Worm (Caenorhabditis elegans) whole organism, young adult: ENCODE measurements around the gene pho-11.

Source experiments
- B0035.1 ChIP-seq: sonication (generic microtip); optimal IDR thresholded peaks from 2 replicates; lab custom pipeline; 2016; ENCODE audit warnings: missing genetic modification characterization, mild to moderate bottlenecking, missing compliant biosample characterization, missing genotype, missing genetic modification reagents
- B0336.3 ChIP-seq: fragments of 200-800 bp; sonication (Bioruptor generic); IDR thresholded peaks from 2 replicates; pipeline ENCODE4 v1.3.6; 2022; ENCODE audit warnings: missing genetic modification characterization, missing compliant biosample characterization
- F22D6.2 ChIP-seq: sonication (generic microtip); optimal IDR thresholded peaks from 2 replicates; lab custom pipeline; 2016; ENCODE audit warnings: mild to moderate bottlenecking, missing genetic modification characterization, missing compliant biosample characterization
- F39B2.1 ChIP-seq: fragments of 200-800 bp; sonication (Bioruptor generic); IDR thresholded peaks from 2 replicates; pipeline ENCODE4 v1.3.6; 2022; ENCODE audit warnings: missing genetic modification reagents, missing genetic modification characterization, missing compliant biosample characterization
- T07F8.4 ChIP-seq: sonication (generic microtip); optimal IDR thresholded peaks from 2 replicates; lab custom pipeline; 2016; ENCODE audit warnings: mild to moderate bottlenecking, missing genetic modification characterization, moderate library complexity, missing compliant biosample characterization
- Y53G8AR.9 ChIP-seq: fragments of 200-800 bp; sonication (Bioruptor generic); conservative IDR thresholded peaks from 2 replicates; pipeline ENCODE4 v1.3.6; 2022; ENCODE audit warnings: missing genetic modification reagents, missing genetic modification characterization, missing compliant biosample characterization
- Y56A3A.18 ChIP-seq: fragments of 200-800 bp; sonication (Bioruptor generic); IDR thresholded peaks from 2 replicates; pipeline ENCODE4 v1.3.6; 2022; ENCODE audit warnings: missing genetic modification reagents, missing genetic modification characterization, missing compliant biosample characterization
- ZK185.1 ChIP-seq: sonication (generic microtip); optimal IDR thresholded peaks from 2 replicates; lab custom pipeline; 2016; ENCODE audit warnings: mild to moderate bottlenecking, missing genetic modification characterization, missing compliant biosample characterization; ENCODE audit not compliant: poor library complexity, severe bottlenecking
- ama-1 ChIP-seq, 3 experiments: fragments of 150-350 bp in 1 of 3; sonication (generic microtip) in 2 of 3; optimal IDR thresholded peaks; 2 replicates each; lab custom pipeline; 2014 to 2018; ENCODE audit warnings: missing biosample characterization in 2 of 3, missing genetic modification characterization in 2 of 3, missing genetic modification reagents in 2 of 3
- aptf-2 ChIP-seq: fragments of 200-800 bp; sonication (Bioruptor generic); conservative IDR thresholded peaks from 2 replicates; pipeline ENCODE4 v1.3.6; 2022; ENCODE audit warnings: missing genetic modification reagents, missing genetic modification characterization, missing compliant biosample characterization
- attf-3 ChIP-seq: fragments of 200-800 bp; sonication (Bioruptor generic); conservative IDR thresholded peaks from 2 replicates; pipeline ENCODE4 v1.3.6; 2022; ENCODE audit warnings: missing genetic modification reagents, missing genetic modification characterization, missing compliant biosample characterization
- ceh-27 ChIP-seq: fragments of 200-800 bp; sonication (Bioruptor generic); optimal IDR thresholded peaks from 2 replicates; lab custom pipeline; 2018; ENCODE audit warnings: mild to moderate bottlenecking, missing genetic modification characterization, moderate library complexity, missing compliant biosample characterization
- ceh-40 ChIP-seq: fragments of 200-800 bp; sonication (Bioruptor generic); IDR thresholded peaks from 2 replicates; pipeline ENCODE4 v1.3.6; 2022; ENCODE audit warnings: missing genetic modification characterization, missing compliant biosample characterization
- dpff-1 ChIP-seq: sonication (generic microtip); optimal IDR thresholded peaks from 2 replicates; lab custom pipeline; 2017; ENCODE audit warnings: mild to moderate bottlenecking, missing genetic modification characterization, missing compliant biosample characterization
- dpl-1 ChIP-seq: fragments of 150-350 bp; optimal IDR thresholded peaks from 2 replicates; lab custom pipeline; 2014; ENCODE audit warnings: missing biosample characterization, missing genetic modification reagents, missing genetic modification characterization
- efl-1 ChIP-seq: fragments of 150-350 bp; optimal IDR thresholded peaks from 2 replicates; lab custom pipeline; 2014; ENCODE audit warnings: missing biosample characterization, missing genetic modification reagents, missing genetic modification characterization
- egrh-3 ChIP-seq: fragments of 200-800 bp; sonication (Bioruptor generic); IDR thresholded peaks from 2 replicates; pipeline ENCODE4 v1.3.6; 2022; ENCODE audit warnings: missing genetic modification reagents, missing genetic modification characterization, missing compliant biosample characterization
- fkh-3 ChIP-seq: sonication (generic microtip); optimal IDR thresholded peaks from 2 replicates; lab custom pipeline; 2016; ENCODE audit warnings: mild to moderate bottlenecking, missing genetic modification characterization, missing compliant biosample characterization
- hlh-12 ChIP-seq: sonication (generic microtip); optimal IDR thresholded peaks from 2 replicates; lab custom pipeline; 2016; ENCODE audit warnings: missing genetic modification characterization, missing compliant biosample characterization
- hmg-20 ChIP-seq: fragments of 200-800 bp; sonication (Bioruptor generic); IDR thresholded peaks from 2 replicates; pipeline ENCODE4 v1.3.6; 2022; ENCODE audit warnings: missing genetic modification reagents, missing genetic modification characterization, missing compliant biosample characterization
- let-526 ChIP-seq: fragments of 200-800 bp; sonication (Bioruptor generic); IDR thresholded peaks from 2 replicates; pipeline ENCODE4 v1.3.6; 2022; ENCODE audit warnings: missing genetic modification reagents, missing genetic modification characterization, missing compliant biosample characterization
- let-607 ChIP-seq, 2 experiments: fragments of 200-800 bp in 1 of 2; sonication (Bioruptor generic) in 1 of 2; sonication (generic microtip) in 1 of 2; optimal IDR thresholded peaks; 2 replicates each; lab custom pipeline; 2016 to 2018; ENCODE audit warnings: mild to moderate bottlenecking in 2 of 2, missing compliant biosample characterization in 2 of 2, missing genetic modification characterization in 2 of 2, moderate library complexity in 2 of 2, missing genotype in 1 of 2
- lin-54 ChIP-seq: fragments of 200-800 bp; sonication (Bioruptor generic); optimal IDR thresholded peaks from 2 replicates; lab custom pipeline; 2018; ENCODE audit warnings: mild to moderate bottlenecking, missing genetic modification characterization, missing compliant biosample characterization
- lir-1 ChIP-seq: fragments of 200-800 bp; sonication (Bioruptor generic); conservative IDR thresholded peaks from 2 replicates; pipeline ENCODE4 v1.3.6; 2022; ENCODE audit warnings: missing genetic modification reagents, missing genetic modification characterization, missing compliant biosample characterization
- lsy-27 ChIP-seq: sonication (generic microtip); optimal IDR thresholded peaks from 2 replicates; lab custom pipeline; 2017; ENCODE audit warnings: missing genetic modification characterization, mild to moderate bottlenecking, missing compliant biosample characterization, antibody characterized with exemption, missing genotype, borderline replicate concordance; ENCODE audit not compliant: insufficient read depth
- madf-10 ChIP-seq: sonication (generic microtip); optimal IDR thresholded peaks from 2 replicates; lab custom pipeline; 2016; ENCODE audit warnings: mild to moderate bottlenecking, missing genetic modification characterization, missing compliant biosample characterization
- madf-3 ChIP-seq: fragments of 200-800 bp; sonication (Bioruptor generic); IDR thresholded peaks from 2 replicates; pipeline ENCODE4 v1.3.6; 2022; ENCODE audit warnings: missing genetic modification reagents, missing genetic modification characterization, missing compliant biosample characterization
- madf-6 ChIP-seq: fragments of 200-800 bp; sonication (Bioruptor generic); IDR thresholded peaks from 2 replicates; pipeline ENCODE4 v1.3.6; 2022; ENCODE audit warnings: missing genetic modification reagents, missing genetic modification characterization, missing compliant biosample characterization
- madf-8 ChIP-seq: fragments of 200-800 bp; sonication (Bioruptor generic); conservative IDR thresholded peaks from 2 replicates; pipeline ENCODE4 v1.3.6; 2022; ENCODE audit warnings: missing genetic modification reagents, missing genetic modification characterization, missing compliant biosample characterization
- mes-4 ChIP-seq: sonication (generic microtip); optimal IDR thresholded peaks from 2 replicates; lab custom pipeline; 2016; ENCODE audit warnings: missing genotype, missing genetic modification characterization, missing compliant biosample characterization
- nfya-1 ChIP-seq: sonication (generic microtip); optimal IDR thresholded peaks from 2 replicates; lab custom pipeline; 2017; ENCODE audit warnings: antibody characterized with exemption, missing compliant biosample characterization, missing genetic modification characterization, borderline replicate concordance; ENCODE audit not compliant: insufficient read depth
- nhr-179 ChIP-seq: sonication (generic microtip); optimal IDR thresholded peaks from 2 replicates; lab custom pipeline; 2016; ENCODE audit warnings: mild to moderate bottlenecking, missing genetic modification characterization, missing compliant biosample characterization
- nhr-80 ChIP-seq: sonication (generic microtip); optimal IDR thresholded peaks from 2 replicates; lab custom pipeline; 2016; ENCODE audit warnings: missing genetic modification characterization, missing compliant biosample characterization
- nhr-90 ChIP-seq: sonication (generic microtip); optimal IDR thresholded peaks from 2 replicates; lab custom pipeline; 2016; ENCODE audit warnings: missing genotype, mild to moderate bottlenecking, missing genetic modification characterization, missing compliant biosample characterization
- pha-4 ChIP-seq: fragments of 150-350 bp; sonication (generic microtip); optimal IDR thresholded peaks from 2 replicates; lab custom pipeline; 2014; ENCODE audit warnings: missing biosample characterization, missing genetic modification reagents, missing genetic modification characterization
- repo-1 ChIP-seq: sonication (generic microtip); optimal IDR thresholded peaks from 2 replicates; lab custom pipeline; 2017; ENCODE audit warnings: mild to moderate bottlenecking, missing genetic modification characterization, missing compliant biosample characterization
- snpc-1.3 ChIP-seq: sonication (generic microtip); optimal IDR thresholded peaks from 2 replicates; lab custom pipeline; 2017; ENCODE audit warnings: missing genetic modification characterization, mild to moderate bottlenecking, missing compliant biosample characterization, antibody characterized with exemption, moderate library complexity, missing genotype, missing genetic modification reagents; ENCODE audit not compliant: insufficient read depth
- sptf-2 ChIP-seq: fragments of 200-800 bp; sonication (Bioruptor generic); optimal IDR thresholded peaks from 2 replicates; lab custom pipeline; 2018; ENCODE audit warnings: mild to moderate bottlenecking, missing genetic modification characterization, missing compliant biosample characterization
- tlf-1 ChIP-seq: fragments of 200-800 bp; sonication (Bioruptor generic); optimal IDR thresholded peaks from 2 replicates; lab custom pipeline; 2018; ENCODE audit warnings: mild to moderate bottlenecking, missing genetic modification characterization, missing compliant biosample characterization
- unc-62 ChIP-seq: fragments of 150-350 bp; optimal IDR thresholded peaks from 2 replicates; lab custom pipeline; 2014; ENCODE audit warnings: missing biosample characterization, missing genetic modification reagents, missing genetic modification characterization
- zfh-2 ChIP-seq: fragments of 200-800 bp; sonication (Bioruptor generic); conservative IDR thresholded peaks from 2 replicates; pipeline ENCODE4 v1.3.6; 2022; ENCODE audit warnings: missing genetic modification reagents, missing genetic modification characterization, missing compliant biosample characterization
- ztf-25 ChIP-seq: fragments of 200-800 bp; sonication (Bioruptor generic); IDR thresholded peaks from 2 replicates; pipeline ENCODE4 v1.3.6; 2022; ENCODE audit warnings: missing genetic modification reagents, missing genetic modification characterization, missing compliant biosample characterization

The pho-11 gene

ce11 chrII:9886216-9886615 is 45.4 kb upstream of the pho-11 start, which contains the start of gene algn-8 (continued):
- no peak for TF ChIP-seq dpff-1 (tag; lab: Kevin White, UChicago)
- TF ChIP-seq lin-54 (GFP tag; lab: Kevin White, UChicago) = no peak
- TF ChIP-seq tlf-1 (GFP tag; lab: Kevin White, UChicago) = peak; percentile 3
- peak; percentile 67 for TF ChIP-seq repo-1 (tag; lab: Kevin White, UChicago)
- no peak for TF ChIP-seq nhr-90 (tag; lab: Kevin White, UChicago)
- peak; percentile 62 for TF ChIP-seq B0336.3 (GFP tag; lab: Robert Waterston, UW)
- no peak for TF ChIP-seq lir-1
- TF ChIP-seq B0035.1 (tag; lab: Kevin White, UChicago) = no peak

ce11 chrII:9888549-9888948 is 43.1 kb upstream of the pho-11 start:
- TF ChIP-seq dpff-1 (tag; lab: Kevin White, UChicago) (no peak), pha-4 (tag; lab: Kevin White, UChicago) (no peak), nhr-179 (tag; lab: Kevin White, UChicago) (no peak), zfh-2 (GFP tag; lab: Robert Waterston, UW) (no peak), hmg-20 (GFP tag; lab: Robert Waterston, UW) (no peak), nhr-80 (tag; lab: Kevin White, UChicago) (no peak), sptf-2 (GFP tag; lab: Kevin White, UChicago) (no peak), snpc-1.3 (no peak), Y56A3A.18 (GFP tag; lab: Robert Waterston, UW) (no peak)

- no peak for TF ChIP-seq F22D6.2
- peak in 1 of 2 experiments; percentile 7 for TF ChIP-seq let-607 (tag; optimal IDR thresholded peaks at IDR 0.05; lab: Kevin White, UChicago)
- no peak for TF ChIP-seq snpc-1.3
- TF ChIP-seq nhr-80 (tag; lab: Kevin White, UChicago) = no peak
- no peak for TF ChIP-seq sptf-2 (GFP tag; lab: Kevin White, UChicago)
- TF ChIP-seq mes-4 (tag; lab: Kevin White, UChicago) = no peak
- no peak for TF ChIP-seq let-526 (GFP tag; lab: Robert Waterston, UW)
- TF ChIP-seq hlh-12 (tag; lab: Kevin White, UChicago) = no peak
- TF ChIP-seq nhr-179 (tag; lab: Kevin White, UChicago) = no peak
- TF ChIP-seq ztf-25 = 0 out of 2 replicates have a peak, but pooled peaks have one; percentile 56
- TF ChIP-seq Y53G8AR.9 (GFP tag; lab: Robert Waterston, UW) = no peak
- TF ChIP-seq dpl-1 (GFP tag; lab: Kevin White, UChicago) = no peak
- no peak for TF ChIP-seq aptf-2 (GFP tag; lab: Robert Waterston, UW)
- no peak for TF ChIP-seq madf-8 (GFP tag; lab: Robert Waterston, UW)
- no peak for TF ChIP-seq lsy-27 (tag; lab: Kevin White, UChicago)
- TF ChIP-seq Y56A3A.18 (GFP tag; lab: Robert Waterston, UW) = 0 out of 2 replicates have a peak, but pooled peaks have one; percentile 52
- no peak for TF ChIP-seq nfya-1 (tag; lab: Kevin White, UChicago)
- TF ChIP-seq lir-1 = no peak
- TF ChIP-seq dpff-1 (tag; lab: Kevin White, UChicago) = no peak
- TF ChIP-seq madf-3 (GFP tag; lab: Robert Waterston, UW) = no peak
- peak; percentile 26; the same call in 1 of the 2 replicates for TF ChIP-seq madf-6
- no peak for TF ChIP-seq attf-3 (GFP tag; lab: Robert Waterston, UW)
- no peak for TF ChIP-seq efl-1 (GFP tag; lab: Kevin White, UChicago)
- TF ChIP-seq madf-10 (tag; lab: Kevin White, UChicago) = no peak
- TF ChIP-seq ceh-40 (GFP tag; lab: Robert Waterston, UW) = no peak
- TF ChIP-seq ama-1 (optimal IDR thresholded peaks at IDR 0.05; lab: Kevin White, UChicago) = no peak
- no peak for TF ChIP-seq ama-1 (GFP tag; optimal IDR thresholded peaks at IDR 0.05; lab: Kevin White, UChicago)
- peak; percentile 28 for TF ChIP-seq ceh-27 (GFP tag; lab: Kevin White, UChicago)
- TF ChIP-seq F39B2.1 (GFP tag; lab: Robert Waterston, UW) = no peak
- no peak for TF ChIP-seq fkh-3
- TF ChIP-seq unc-62 (GFP tag; lab: Kevin White, UChicago) = no peak
- no peak for TF ChIP-seq egrh-3 (GFP tag; lab: Robert Waterston, UW)
- no peak for TF ChIP-seq T07F8.4 (tag; lab: Kevin White, UChicago)
- peak; percentile 12 for TF ChIP-seq ZK185.1
Measured at ce11 chrII:9891031-9891689, 40.5 kb upstream of the pho-11 start, which contains the start of gene vgln-1. vgln-1 (minus strand) TSS chrII:9891081.
